Fruit fly (Drosophila melanogaster) whole organism, embryonic: ENCODE data around the gene CG8066.
A peak's percentile ranks its signal among the peaks of the same experiment; 100 is the strongest.

Source experiments
- B-H2 ChIP-seq: fragments of 200-800 bp; sonication (Bioruptor generic); optimal IDR thresholded peaks from 2 replicates; lab custom pipeline; 2018; ENCODE audit warnings: missing biosample characterization, mild to moderate bottlenecking, missing genetic modification characterization
- CG10431 ChIP-seq: fragments of 200-800 bp; sonication (Bioruptor generic); optimal IDR thresholded peaks from 3 replicates; lab custom pipeline; 2018; ENCODE audit warnings: missing biosample characterization, mild to moderate bottlenecking, missing genetic modification characterization
- CG10654 ChIP-seq: fragments of 200-800 bp; sonication (Bioruptor generic); optimal IDR thresholded peaks from 2 replicates; lab custom pipeline; 2016; ENCODE audit warnings: missing biosample characterization, missing genetic modification characterization
- CG11504 ChIP-seq: fragments of 200-800 bp; sonication (Bioruptor generic); optimal IDR thresholded peaks from 3 replicates; lab custom pipeline; 2019; ENCODE audit warnings: missing biosample characterization, mild to moderate bottlenecking, missing genetic modification characterization, moderate library complexity
- CG12299 ChIP-seq: fragments of 200-800 bp; sonication (Bioruptor generic); optimal IDR thresholded peaks from 2 replicates; lab custom pipeline; 2018; ENCODE audit warnings: missing biosample characterization, mild to moderate bottlenecking, missing genetic modification characterization
- CG12391 ChIP-seq: fragments of 200-800 bp; sonication (Bioruptor generic); optimal IDR thresholded peaks from 3 replicates; lab custom pipeline; 2018; ENCODE audit warnings: missing biosample characterization, mild to moderate bottlenecking, missing genetic modification characterization, moderate library complexity
- CG12659 ChIP-seq: fragments of 200-800 bp; sonication (Bioruptor generic); optimal IDR thresholded peaks from 3 replicates; lab custom pipeline; 2017; ENCODE audit warnings: mild to moderate bottlenecking, missing biosample characterization, missing genetic modification reagents, missing genetic modification characterization
- CG12744 ChIP-seq: fragments of 200-800 bp; sonication (Bioruptor generic); optimal IDR thresholded peaks from 2 replicates; lab custom pipeline; 2016; ENCODE audit warnings: missing biosample characterization, missing genetic modification characterization
- CG13894 ChIP-seq: fragments of 200-800 bp; sonication (Bioruptor generic); optimal IDR thresholded peaks from 3 replicates; lab custom pipeline; 2018; ENCODE audit warnings: missing biosample characterization, mild to moderate bottlenecking, missing genetic modification characterization, moderate library complexity
- CG15073 ChIP-seq: fragments of 200-800 bp; sonication (Bioruptor generic); optimal IDR thresholded peaks from 2 replicates; lab custom pipeline; 2016; ENCODE audit warnings: missing biosample characterization, missing genetic modification characterization
- CG15269 ChIP-seq: fragments of 200-800 bp; sonication (Bioruptor generic); optimal IDR thresholded peaks from 2 replicates; lab custom pipeline; 2018; ENCODE audit warnings: missing biosample characterization, mild to moderate bottlenecking, missing genetic modification characterization, moderate library complexity
- CG15514 ChIP-seq: fragments of 200-800 bp; sonication (Bioruptor generic); optimal IDR thresholded peaks from 3 replicates; lab custom pipeline; 2017; ENCODE audit warnings: missing biosample characterization, missing genetic modification characterization, mild to moderate bottlenecking, moderate library complexity, missing genetic modification reagents
- CG18011 ChIP-seq: fragments of 200-800 bp; sonication (Bioruptor generic); optimal IDR thresholded peaks from 2 replicates; lab custom pipeline; 2017; ENCODE audit warnings: missing biosample characterization, missing genetic modification characterization, mild to moderate bottlenecking, moderate library complexity, missing genotype
- CG18476 ChIP-seq: fragments of 200-800 bp; sonication (Bioruptor generic); optimal IDR thresholded peaks from 2 replicates; lab custom pipeline; 2016; ENCODE audit warnings: missing biosample characterization, mild to moderate bottlenecking, missing genetic modification characterization
- CG18599 ChIP-seq: fragments of 200-800 bp; sonication (Bioruptor generic); optimal IDR thresholded peaks from 3 replicates; lab custom pipeline; 2017; ENCODE audit warnings: missing biosample characterization, missing genetic modification characterization, mild to moderate bottlenecking, moderate library complexity, missing genetic modification reagents
- CG31441 ChIP-seq: fragments of 200-800 bp; sonication (Bioruptor generic); IDR thresholded peaks from 2 replicates; pipeline ENCODE4 v1.3.6; 2022; ENCODE audit warnings: missing biosample characterization, missing genetic modification characterization
- CG3838 ChIP-seq: fragments of 200-800 bp; sonication (Bioruptor generic); optimal IDR thresholded peaks from 3 replicates; lab custom pipeline; 2016; ENCODE audit warnings: missing biosample characterization, missing genetic modification characterization
- CG6791 ChIP-seq: fragments of 200-800 bp; sonication (Bioruptor generic); IDR thresholded peaks from 3 replicates; pipeline ENCODE4 v1.3.6; 2022; ENCODE audit warnings: missing biosample characterization, missing genetic modification characterization; ENCODE audit not compliant: partially characterized antibody
- CG7839 ChIP-seq: fragments of 200-800 bp; sonication (Bioruptor generic); optimal IDR thresholded peaks from 3 replicates; lab custom pipeline; 2018; ENCODE audit warnings: missing biosample characterization, mild to moderate bottlenecking, missing genetic modification characterization, moderate library complexity
- CG8089 ChIP-seq: fragments of 200-800 bp; sonication (Bioruptor generic); optimal IDR thresholded peaks from 3 replicates; lab custom pipeline; 2016; ENCODE audit warnings: missing biosample characterization, missing genetic modification characterization
- CG9932 ChIP-seq: fragments of 200-800 bp; sonication (Bioruptor generic); IDR thresholded peaks from 2 replicates; pipeline ENCODE4 v1.3.6; 2022; ENCODE audit warnings: missing biosample characterization, missing genetic modification characterization
- Dbx ChIP-seq: fragments of 200-800 bp; sonication (Bioruptor generic); IDR thresholded peaks from 3 replicates; pipeline ENCODE4 v1.3.6; 2022; ENCODE audit warnings: missing biosample characterization, missing genetic modification characterization
- Dll ChIP-seq: fragments of 200-800 bp; sonication (Bioruptor generic); IDR thresholded peaks from 4 replicates; pipeline ENCODE4 v1.3.6; 2022; ENCODE audit warnings: missing biosample characterization, missing genetic modification characterization; ENCODE audit not compliant: partially characterized antibody
- Elba2 ChIP-seq: fragments of 200-800 bp; sonication (Bioruptor generic); optimal IDR thresholded peaks from 3 replicates; lab custom pipeline; 2016; ENCODE audit warnings: missing biosample characterization, missing genetic modification characterization
- Ets65A ChIP-seq: fragments of 200-800 bp; sonication (Bioruptor generic); peaks from one replicate; lab custom pipeline; 2016; ENCODE audit warnings: missing biosample characterization, missing genetic modification characterization
- Fer1 ChIP-seq: fragments of 200-800 bp; sonication (Bioruptor generic); optimal IDR thresholded peaks from 2 replicates; lab custom pipeline; 2017; ENCODE audit warnings: missing biosample characterization, mild to moderate bottlenecking, missing genetic modification characterization
- Hand ChIP-seq: fragments of 200-800 bp; sonication (Bioruptor generic); optimal IDR thresholded peaks from 2 replicates; lab custom pipeline; 2017; ENCODE audit warnings: mild to moderate bottlenecking, missing biosample characterization, missing genetic modification reagents, missing genetic modification characterization
- HmgZ ChIP-seq: fragments of 200-800 bp; sonication (Bioruptor generic); optimal IDR thresholded peaks from 2 replicates; lab custom pipeline; 2018; ENCODE audit warnings: missing biosample characterization, mild to moderate bottlenecking, missing genetic modification characterization
- Lhr ChIP-seq: fragments of 200-800 bp; sonication (Bioruptor generic); optimal IDR thresholded peaks from 3 replicates; lab custom pipeline; 2017; ENCODE audit warnings: mild to moderate bottlenecking, missing biosample characterization, missing genetic modification reagents, missing genetic modification characterization
- Mrtf ChIP-seq: fragments of 200-800 bp; sonication (Bioruptor generic); IDR thresholded peaks from 3 replicates; pipeline ENCODE4 v1.3.6; 2022; ENCODE audit warnings: missing biosample characterization, missing genetic modification characterization
- Rx ChIP-seq: fragments of 200-800 bp; sonication (Bioruptor generic); IDR thresholded peaks from 2 replicates; pipeline ENCODE4 v1.3.6; 2022; ENCODE audit warnings: missing biosample characterization, missing genetic modification characterization
- Side ChIP-seq: fragments of 200-800 bp; sonication (Bioruptor generic); optimal IDR thresholded peaks from 2 replicates; lab custom pipeline; 2016; ENCODE audit warnings: missing biosample characterization, missing genetic modification characterization
- Xbp1 ChIP-seq: fragments of 200-800 bp; sonication (Bioruptor generic); optimal IDR thresholded peaks from 3 replicates; lab custom pipeline; 2016; ENCODE audit warnings: missing biosample characterization, mild to moderate bottlenecking, missing genetic modification characterization
- ac ChIP-seq: fragments of 200-800 bp; sonication (Bioruptor generic); optimal IDR thresholded peaks from 3 replicates; lab custom pipeline; 2017; ENCODE audit warnings: missing biosample characterization, mild to moderate bottlenecking, missing genetic modification characterization
- ash1 ChIP-seq: fragments of 200-800 bp; sonication (Bioruptor generic); optimal IDR thresholded peaks from 2 replicates; lab custom pipeline; 2018; ENCODE audit warnings: missing biosample characterization, mild to moderate bottlenecking, missing genetic modification characterization
- bbx ChIP-seq: fragments of 200-800 bp; sonication (Bioruptor generic); IDR thresholded peaks from 2 replicates; pipeline ENCODE4 v1.3.6; 2022; ENCODE audit warnings: missing biosample characterization, missing genetic modification characterization; ENCODE audit not compliant: partially characterized antibody
- bigmax ChIP-seq: fragments of 200-800 bp; sonication (Bioruptor generic); optimal IDR thresholded peaks from 2 replicates; lab custom pipeline; 2018; ENCODE audit warnings: missing biosample characterization, mild to moderate bottlenecking, missing genetic modification characterization
- corto ChIP-seq: fragments of 200-800 bp; sonication (Bioruptor generic); optimal IDR thresholded peaks from 2 replicates; lab custom pipeline; 2016; ENCODE audit warnings: missing biosample characterization, mild to moderate bottlenecking, missing genetic modification characterization, moderate library complexity
- croc ChIP-seq: fragments of 200-800 bp; sonication (Bioruptor generic); conservative IDR thresholded peaks from 3 replicates; pipeline ENCODE4 v1.3.6; 2022; ENCODE audit warnings: missing biosample characterization, missing genetic modification characterization
- fru ChIP-seq: fragments of >200 bp; optimal IDR thresholded peaks from 2 replicates; lab custom pipeline; 2017
- grn ChIP-seq: fragments of 200-800 bp; sonication (Bioruptor generic); optimal IDR thresholded peaks from 3 replicates; lab custom pipeline; 2017; ENCODE audit warnings: missing biosample characterization, missing genetic modification characterization
- kay ChIP-seq: fragments of 200-800 bp; sonication (Bioruptor generic); optimal IDR thresholded peaks from 2 replicates; lab custom pipeline; 2016; ENCODE audit warnings: missing biosample characterization, missing genetic modification characterization
- ken ChIP-seq: fragments of 200-800 bp; sonication (Bioruptor generic); IDR thresholded peaks from 3 replicates; pipeline ENCODE4 v1.3.6; 2022; ENCODE audit warnings: missing biosample characterization, missing genetic modification characterization
- lmd ChIP-seq: fragments of 200-800 bp; sonication (Bioruptor generic); IDR thresholded peaks from 2 replicates; pipeline ENCODE4 v1.3.6; 2022; ENCODE audit warnings: missing biosample characterization, missing genetic modification characterization
- mam ChIP-seq: fragments of 200-800 bp; sonication (Bioruptor generic); optimal IDR thresholded peaks from 3 replicates; lab custom pipeline; 2016; ENCODE audit warnings: missing biosample characterization, missing genetic modification characterization
- nom ChIP-seq: fragments of 200-800 bp; sonication (Bioruptor generic); optimal IDR thresholded peaks from 2 replicates; lab custom pipeline; 2017; ENCODE audit warnings: missing biosample characterization, missing genetic modification characterization, mild to moderate bottlenecking, moderate library complexity, missing genetic modification reagents
- sim ChIP-seq: fragments of 200-800 bp; sonication (Bioruptor generic); IDR thresholded peaks from 2 replicates; pipeline ENCODE4 v1.3.6; 2022; ENCODE audit warnings: missing biosample characterization, missing genetic modification characterization
- tna ChIP-seq: fragments of 200-800 bp; sonication (Bioruptor generic); IDR thresholded peaks from 2 replicates; pipeline ENCODE4 v1.3.6; 2022; ENCODE audit warnings: missing biosample characterization, missing genetic modification characterization; ENCODE audit not compliant: partially characterized antibody
- zfh1 ChIP-seq: fragments of 200-800 bp; sonication (Bioruptor generic); IDR thresholded peaks from 3 replicates; pipeline ENCODE4 v1.3.6; 2022; ENCODE audit warnings: missing biosample characterization, missing genetic modification characterization
- zfh2 ChIP-seq: fragments of 200-800 bp; sonication (Bioruptor generic); optimal IDR thresholded peaks from 2 replicates; lab custom pipeline; 2016; ENCODE audit warnings: missing biosample characterization, missing genetic modification characterization

CG8066 gene

dm6 chr3R:14568501-14569137 lies at the start of gene CG8066:
CG8066 (minus strand) TSS chr3R:14568847.
- TF ChIP-seq corto (GFP tag; lab: Kevin White, UChicago) (peak; percentile 1), Lhr (GFP tag; lab: Kevin White, UChicago) (no peak), CG6791 (no peak), CG7839 (peak; percentile 22), CG18476 (GFP tag; lab: Kevin White, UChicago) (no peak), ken (GFP tag; lab: Robert Waterston, UW) (0 out of 3 replicates have a peak, but pooled peaks have one; percentile 23), fru (no peak), CG18011 (peak; percentile 22), CG15514 (GFP tag; lab: Kevin White, UChicago) (peak; percentile 51), CG8089 (GFP tag; lab: Kevin White, UChicago) (no peak), CG13894 (tag; lab: Kevin White, UChicago) (peak; percentile 37), sim (GFP tag; lab: Robert Waterston, UW) (no peak), CG9932 (GFP tag; lab: Robert Waterston, UW) (peak; percentile 67), mam (GFP tag; lab: Kevin White, UChicago) (no peak), Elba2 (GFP tag; lab: Kevin White, UChicago) (no peak), CG15073 (GFP tag; lab: Kevin White, UChicago) (no peak), CG10654 (GFP tag; lab: Kevin White, UChicago) (no peak), Side (GFP tag; lab: Kevin White, UChicago) (no peak), CG10431 (GFP tag; lab: Kevin White, UChicago) (no peak), CG3838 (no peak), Hand (GFP tag; lab: Kevin White, UChicago) (no peak), bigmax (GFP tag; lab: Kevin White, UChicago) (peak; percentile 39), grn (GFP tag; lab: Kevin White, UChicago) (no peak), kay (GFP tag; lab: Kevin White, UChicago) (peak; percentile 59), nom (no peak), CG12659 (GFP tag; lab: Kevin White, UChicago) (peak; percentile 20), Dbx (GFP tag; lab: Robert Waterston, UW) (peak; percentile 23; the same call in 1 of the 3 replicates), CG18599 (GFP tag; lab: Kevin White, UChicago) (peak; percentile 49), Xbp1 (GFP tag; lab: Kevin White, UChicago) (no peak), CG12391 (tag; lab: Kevin White, UChicago) (peak; percentile 25), CG11504 (tag; lab: Kevin White, UChicago) (no peak), Ets65A (GFP tag; lab: Kevin White, UChicago) (peak; percentile 4), Dll (no peak), ash1 (GFP tag; lab: Kevin White, UChicago) (no peak), tna (GFP tag; lab: Robert Waterston, UW) (no peak), zfh1 (no peak), croc (GFP tag; lab: Robert Waterston, UW) (no peak), Rx (GFP tag; lab: Robert Waterston, UW) (no peak), zfh2 (GFP tag; lab: Kevin White, UChicago) (no peak), bbx (peak; percentile 48; the same call in 1 of the 2 replicates), Mrtf (GFP tag; lab: Robert Waterston, UW) (no peak), Fer1 (peak; percentile 44), CG15269 (tag; lab: Kevin White, UChicago) (peak; percentile 27), CG12744 (GFP tag; lab: Kevin White, UChicago) (no peak), lmd (no peak), B-H2 (GFP tag; lab: Kevin White, UChicago) (peak; percentile 63), HmgZ (no peak), CG31441 (no peak), CG12299 (tag; lab: Kevin White, UChicago) (peak; percentile 8), ac (no peak)
